Fruit fly (Drosophila melanogaster) Kc167 (cell line): ENCODE data around the gene CG3587.

Experiments
- Myc ChIP-seq: fragments of >200 bp; optimal IDR thresholded peaks from 2 replicates; lab custom pipeline; 2017; ENCODE audit warnings: missing external identifiers
- Sin3A ChIP-seq: fragments of >200 bp; optimal IDR thresholded peaks from 2 replicates; lab custom pipeline; 2018; ENCODE audit warnings: missing external identifiers
- h ChIP-seq: fragments of >200 bp; optimal IDR thresholded peaks from 3 replicates; lab custom pipeline; 2018; ENCODE audit warnings: missing external identifiers
- insv ChIP-seq: fragments of >200 bp; optimal IDR thresholded peaks from 3 replicates; lab custom pipeline; 2018; ENCODE audit warnings: missing external identifiers
- psq ChIP-seq: fragments of >200 bp; optimal IDR thresholded peaks from 2 replicates; lab custom pipeline; 2017; ENCODE audit warnings: missing external identifiers
- ttk ChIP-seq: sonication (Bioruptor generic); optimal IDR thresholded peaks from 2 replicates; lab custom pipeline; 2017; ENCODE audit warnings: missing external identifiers

Gene CG3587

DNA sequence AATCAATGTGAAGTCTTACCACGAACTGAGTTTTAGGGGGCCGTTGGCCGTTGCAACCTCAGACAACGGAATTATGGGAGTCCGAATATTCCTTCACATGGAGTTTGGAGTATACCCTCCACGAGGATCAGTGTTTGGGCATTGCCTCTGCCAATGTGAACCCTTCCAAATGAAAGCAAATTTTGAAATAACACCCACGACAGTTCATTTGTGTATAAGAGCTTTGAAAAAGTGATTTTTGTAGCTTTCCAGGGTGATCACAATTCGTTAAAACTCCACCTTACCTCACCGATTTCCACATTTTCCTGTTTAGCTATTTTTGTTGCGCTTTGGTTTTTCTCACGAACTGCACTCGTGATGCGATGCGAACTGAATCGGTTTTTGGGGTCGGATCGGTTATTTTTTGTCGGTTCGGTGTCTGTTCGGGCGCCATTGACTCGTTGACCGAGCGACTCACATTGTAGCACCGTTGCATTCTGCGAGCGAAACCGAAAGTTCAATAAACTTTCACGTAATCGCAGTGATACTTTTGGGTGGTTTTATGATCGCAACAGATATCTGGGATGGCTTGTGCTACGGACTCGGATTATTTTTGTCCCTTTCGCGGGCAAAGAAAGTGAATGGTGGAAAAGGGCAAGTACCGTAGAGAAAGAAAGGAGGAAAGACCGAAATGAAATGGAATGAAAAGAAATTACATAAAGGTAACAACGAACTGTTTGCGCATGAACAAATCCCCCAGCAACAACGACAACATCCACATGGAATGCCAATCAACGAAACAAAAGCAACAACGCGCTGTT lies 29.9 kb downstream of the CG3587 start:
- TF ChIP-seq psq (no peak), Myc (lab: Kevin White, UChicago) (no peak), Sin3A (lab: Kevin White, UChicago) (no peak), insv (no peak), h (lab: Kevin White, UChicago) (no peak), ttk (no peak)

DNA sequence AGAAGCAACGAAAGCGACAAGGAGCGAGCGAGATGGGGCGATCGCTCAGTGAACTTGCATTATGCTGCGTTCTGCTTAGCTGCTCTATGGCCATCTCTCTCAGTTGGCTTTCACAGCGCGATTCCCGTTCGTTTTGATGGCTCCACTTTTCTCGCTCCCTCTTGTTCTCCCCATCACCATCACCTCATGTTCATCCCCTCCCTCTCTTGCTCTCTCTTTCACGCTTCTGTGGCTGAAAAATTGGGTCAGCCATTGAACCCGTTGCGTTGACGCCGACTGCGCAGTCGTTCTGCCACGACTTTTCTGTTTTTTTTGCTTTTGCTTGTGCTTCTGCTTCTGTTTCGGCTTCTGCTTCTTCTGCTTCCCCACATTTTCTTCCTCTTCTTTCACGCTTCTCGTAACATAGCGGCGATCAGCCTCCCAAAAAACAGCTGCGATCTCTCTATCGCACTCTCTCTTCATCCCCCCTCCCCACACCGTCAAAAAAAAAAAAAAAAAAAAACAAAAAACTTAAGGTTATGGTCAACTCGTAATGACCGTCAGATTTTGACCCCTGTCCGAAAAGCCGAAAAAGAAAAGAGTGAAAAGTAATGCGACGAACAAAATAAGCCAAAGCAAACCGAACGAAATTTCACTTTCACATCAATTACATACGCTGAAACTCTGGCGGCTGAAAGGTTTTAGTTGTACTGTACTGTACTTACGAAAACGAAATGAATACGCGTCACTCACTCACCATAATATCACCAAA lies 30.6 kb downstream of the CG3587 start:
- no peak for TF ChIP-seq insv
- TF ChIP-seq Myc (lab: Kevin White, UChicago) = no peak
- no peak for TF ChIP-seq h (lab: Kevin White, UChicago)
- TF ChIP-seq ttk = no peak
- no peak for TF ChIP-seq psq
- TF ChIP-seq Sin3A (lab: Kevin White, UChicago) = no peak

DNA sequence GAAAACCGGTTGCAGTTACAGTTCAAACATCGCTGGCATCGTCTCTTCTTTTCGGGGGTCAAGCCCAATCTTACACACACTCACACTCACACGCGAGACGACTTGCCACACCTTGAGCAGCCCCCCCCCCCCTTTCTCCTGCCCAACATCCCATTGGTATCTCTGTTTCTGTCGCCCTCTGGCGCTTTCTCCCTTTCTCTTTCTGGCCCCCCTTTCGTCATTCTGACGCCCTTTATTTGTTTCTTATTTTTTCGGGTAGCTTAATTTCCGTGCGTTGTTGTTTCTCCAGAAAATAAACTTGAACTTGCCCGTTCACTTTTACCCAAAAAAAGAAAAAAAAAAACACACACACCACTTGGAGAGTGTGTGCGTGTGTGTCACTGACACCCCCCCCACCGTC lies 32.0 kb downstream of the CG3587 start:
- TF ChIP-seq ttk (no peak), h (lab: Kevin White, UChicago) (no peak), Myc (lab: Kevin White, UChicago) (no peak), Sin3A (lab: Kevin White, UChicago) (no peak), psq (no peak), insv (no peak)

DNA sequence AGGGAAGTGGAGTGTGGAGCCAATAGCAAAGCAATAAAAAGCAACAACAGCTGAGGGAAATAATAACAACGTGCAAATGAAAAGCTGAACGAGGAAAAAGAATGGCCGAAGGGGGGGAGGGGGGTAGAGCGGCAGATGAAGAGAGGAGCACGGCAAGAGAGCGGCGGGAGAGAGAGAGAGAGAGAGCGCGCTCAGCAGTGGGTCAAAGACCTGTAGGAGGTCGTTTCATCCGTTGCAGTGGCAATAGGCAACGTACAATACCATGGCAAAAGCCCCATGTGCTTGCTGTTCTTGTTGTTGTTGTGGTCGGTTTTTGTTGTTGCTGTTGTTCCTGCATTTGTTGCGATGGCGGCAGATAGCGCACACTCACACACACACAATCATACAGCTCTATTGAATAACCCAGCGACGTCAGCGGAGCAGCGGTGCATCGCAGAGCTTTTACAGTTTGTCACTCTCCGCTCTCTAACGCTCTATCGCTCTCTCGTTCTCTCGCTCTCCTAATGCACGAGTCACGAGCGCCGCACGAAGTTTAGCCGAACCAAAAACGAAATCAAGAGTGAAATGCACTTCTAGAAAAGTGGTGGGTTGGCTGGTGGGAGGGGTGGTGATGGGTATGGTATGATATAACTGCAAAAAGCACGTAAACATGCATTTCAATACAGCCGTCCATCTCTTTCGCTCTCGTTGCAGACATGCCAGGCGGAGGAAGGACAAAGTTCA lies 35.9 kb downstream of the CG3587 start:
- no peak for TF ChIP-seq Sin3A (lab: Kevin White, UChicago)
- TF ChIP-seq ttk = no peak
- no peak for TF ChIP-seq psq
- no peak for TF ChIP-seq h (lab: Kevin White, UChicago)
- TF ChIP-seq insv = no peak
- TF ChIP-seq Myc (lab: Kevin White, UChicago) = no peak

DNA sequence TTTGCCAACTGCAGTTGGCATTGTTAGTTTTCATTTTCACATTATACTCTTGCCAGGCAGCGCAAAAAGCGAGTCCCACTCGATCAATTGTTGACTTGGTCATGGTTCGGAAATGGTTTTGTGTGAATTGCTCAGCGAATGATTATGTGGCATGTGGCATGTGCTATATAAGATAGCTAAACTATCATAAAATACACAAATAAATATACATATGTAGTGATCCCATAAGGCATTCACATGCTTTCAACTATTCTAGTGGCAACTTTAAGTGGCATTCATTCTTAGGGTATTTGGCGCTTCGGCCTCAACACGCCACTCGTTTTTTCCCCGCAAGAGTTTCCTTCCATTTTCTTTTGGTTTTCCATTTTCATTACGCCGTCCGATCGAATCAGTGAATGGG lies 38.9 kb downstream of the CG3587 start:
- TF ChIP-seq Myc (lab: Kevin White, UChicago) (no peak), h (lab: Kevin White, UChicago) (no peak), insv (no peak), Sin3A (lab: Kevin White, UChicago) (no peak), psq (no peak), ttk (no peak)

DNA sequence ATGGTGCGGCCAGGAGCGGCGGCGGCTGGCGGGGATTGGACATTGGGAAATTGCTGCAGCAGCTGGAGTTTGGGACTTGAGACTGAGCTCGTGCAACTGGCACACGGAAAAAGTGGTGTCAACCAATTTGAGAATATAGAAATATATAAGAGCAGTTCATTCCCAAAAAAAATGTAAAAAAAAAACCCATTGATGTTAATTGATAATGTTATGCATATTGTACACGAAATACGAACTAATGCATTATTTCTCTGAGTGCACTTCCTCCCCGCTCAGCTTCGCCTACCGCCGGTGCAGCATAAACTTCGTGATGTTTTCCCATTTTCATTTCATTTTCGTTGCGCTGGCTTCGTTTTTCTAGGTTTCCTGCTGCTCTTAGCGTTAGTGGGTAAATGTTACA lies 39.6 kb downstream of the CG3587 start:
- TF ChIP-seq insv = no peak
- no peak for TF ChIP-seq h (lab: Kevin White, UChicago)
- no peak for TF ChIP-seq ttk
- TF ChIP-seq Myc (lab: Kevin White, UChicago) = no peak
- no peak for TF ChIP-seq Sin3A (lab: Kevin White, UChicago)
- TF ChIP-seq psq = no peak

DNA sequence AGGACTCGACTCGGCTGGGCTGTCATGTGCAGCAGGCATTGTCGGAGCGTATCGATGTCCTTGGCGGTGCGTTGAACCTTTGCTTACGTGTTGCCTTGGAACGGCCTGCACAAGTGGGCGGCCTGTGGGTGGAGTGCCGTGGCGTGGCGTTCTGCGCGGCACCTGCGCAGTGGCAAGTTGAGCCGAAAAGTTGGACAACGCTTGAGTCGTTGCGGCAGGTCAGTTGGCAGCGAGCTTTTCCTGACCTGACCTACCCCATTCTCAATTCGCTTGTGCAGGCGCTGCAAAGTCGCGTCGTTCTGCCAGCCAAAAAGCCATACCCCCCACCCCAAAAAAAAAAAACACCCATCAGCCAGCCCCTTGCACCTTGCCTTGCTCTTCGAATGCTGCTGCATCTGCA lies 41.6 kb downstream of the CG3587 start:
- TF ChIP-seq ttk (no peak), h (lab: Kevin White, UChicago) (no peak), Myc (lab: Kevin White, UChicago) (no peak), psq (no peak), Sin3A (lab: Kevin White, UChicago) (no peak), insv (no peak)

DNA sequence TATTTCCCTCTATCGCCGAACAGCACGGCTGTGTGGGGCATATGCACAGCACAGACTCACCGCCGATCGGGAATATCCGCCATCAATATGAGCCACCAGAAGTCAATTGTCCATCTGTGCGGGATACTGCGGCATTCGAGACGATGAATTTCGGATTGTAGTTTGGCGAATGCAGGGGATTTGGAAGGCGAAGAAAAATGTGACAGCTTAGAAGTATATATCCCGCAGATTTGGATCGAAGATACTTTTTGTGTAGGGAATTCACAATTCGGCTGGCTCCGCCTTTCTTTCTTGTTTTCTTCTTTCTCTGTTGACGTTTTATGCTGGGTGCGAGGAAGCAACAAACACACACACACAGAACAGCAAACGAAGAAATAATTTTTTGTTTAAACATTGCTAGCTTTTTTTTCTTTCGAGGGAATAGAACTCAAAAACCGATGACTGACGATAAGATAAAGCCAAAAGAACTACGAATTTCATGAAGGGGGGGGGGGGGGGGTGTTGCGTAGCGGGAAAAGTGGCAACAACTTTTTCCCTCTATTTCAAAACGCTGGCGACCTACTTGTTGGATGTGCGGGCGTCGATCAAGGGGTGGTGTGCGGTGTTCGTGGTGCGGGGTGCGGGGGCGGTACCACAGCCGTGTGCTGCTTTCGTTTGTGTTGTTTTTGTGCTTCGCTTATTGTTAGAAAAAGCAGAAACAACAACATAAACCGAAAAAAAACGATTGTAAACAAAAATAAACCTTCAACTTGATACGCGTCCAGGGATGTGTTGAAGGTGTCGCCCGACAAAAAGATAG lies 44.3 kb downstream of the CG3587 start:
- no peak for TF ChIP-seq Sin3A (lab: Kevin White, UChicago)

DNA sequence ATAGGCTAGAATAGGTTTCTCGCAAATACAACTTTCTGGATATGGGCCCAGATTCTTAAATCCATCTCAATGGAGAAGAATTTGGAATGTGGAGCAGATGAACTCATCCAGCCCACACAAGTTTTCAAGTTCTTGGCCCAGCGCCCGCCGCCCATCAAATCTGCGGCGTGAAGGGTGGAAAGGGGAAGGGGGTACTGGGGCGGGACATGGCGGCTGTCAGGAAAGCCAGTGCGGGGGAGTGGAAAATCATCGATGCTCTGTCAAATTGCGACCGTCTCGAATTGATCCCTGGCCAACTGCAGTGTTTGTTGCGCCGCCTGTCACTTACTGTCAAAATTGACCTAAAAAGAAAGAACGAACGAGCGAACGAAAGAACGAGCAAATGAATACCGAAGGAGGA lies 45.4 kb downstream of the CG3587 start:
- TF ChIP-seq psq (no peak), Sin3A (lab: Kevin White, UChicago) (no peak), insv (no peak)

DNA sequence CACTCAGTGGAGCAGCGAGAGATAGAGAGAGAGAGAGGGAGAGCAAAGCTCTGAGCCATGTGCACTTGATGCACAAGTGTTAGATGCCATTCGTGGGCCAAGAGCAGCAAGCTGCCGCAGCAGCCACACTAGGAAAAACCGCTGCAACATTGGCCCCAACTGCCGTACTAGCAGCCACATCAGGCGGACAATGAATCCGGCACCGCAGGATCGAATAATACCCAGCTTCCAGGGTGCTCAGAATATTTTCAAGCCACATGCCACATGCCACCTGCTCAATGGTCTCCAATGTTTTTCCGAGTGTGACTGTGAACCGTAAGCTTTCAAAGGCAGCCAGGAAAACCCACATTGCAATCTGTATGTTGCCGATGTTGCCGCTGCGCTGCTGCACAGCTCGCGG lies 48.6 kb downstream of the CG3587 start:
- TF ChIP-seq Sin3A (lab: Kevin White, UChicago) (no peak), ttk (no peak)

DNA sequence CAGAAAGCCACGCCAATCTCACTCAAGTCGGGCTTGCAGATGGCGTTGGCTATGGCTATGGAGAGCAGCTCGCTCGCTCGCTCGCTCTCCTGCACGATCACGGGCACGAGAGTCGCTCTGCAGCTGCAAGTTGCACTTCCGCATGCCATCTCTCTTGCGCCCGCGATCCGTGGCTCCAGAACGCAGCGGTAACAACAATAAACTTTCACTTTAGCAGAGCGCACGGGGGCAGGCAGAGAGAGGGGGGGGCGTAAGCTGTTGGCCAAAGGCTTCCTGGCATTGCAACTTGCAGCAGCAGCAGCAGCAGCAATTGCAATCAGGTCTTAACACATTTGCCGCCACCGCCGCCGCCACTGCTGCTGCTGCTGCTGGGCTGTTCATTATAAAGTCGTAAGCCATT lies 49.9 kb downstream of the CG3587 start:
- TF ChIP-seq Myc (lab: Kevin White, UChicago) (no peak), Sin3A (lab: Kevin White, UChicago) (no peak), psq (no peak), h (lab: Kevin White, UChicago) (no peak), ttk (no peak), insv (no peak)
